Worm (Caenorhabditis elegans): ENCODE results near the gene fbxa-95.

DNA sequence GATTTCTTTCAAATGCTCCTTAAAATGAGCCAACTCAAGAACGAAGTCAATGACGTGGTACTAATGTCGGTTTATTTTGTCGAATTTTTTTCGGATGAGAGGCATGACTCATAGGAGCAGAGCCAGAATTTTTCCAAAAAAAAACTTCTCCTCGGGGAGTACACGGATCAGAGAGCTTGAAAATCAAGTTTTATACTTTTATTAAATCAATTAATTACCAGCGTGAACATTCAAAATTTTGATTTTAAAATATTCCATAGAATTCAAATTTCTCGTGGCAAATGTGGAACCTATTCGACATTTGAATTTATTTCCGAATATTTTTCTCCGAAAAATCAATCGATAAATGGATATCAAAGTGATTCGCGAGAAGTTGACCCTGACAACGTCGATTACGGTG is 35.0 kb upstream of the fbxa-95 start, which contains the start of gene F21A3.4:
- TF ChIP-seq ztf-23 (GFP tag; IDR thresholded peaks at IDR 0.05) = no peak
- TF ChIP-seq flt-1 (GFP tag; IDR thresholded peaks at IDR 0.05) = no peak
- TF ChIP-seq ztf-29 (GFP tag; IDR thresholded peaks at IDR 0.05) = no peak
- TF ChIP-seq T22C8.4 (GFP tag; IDR thresholded peaks at IDR 0.05) = no peak
- TF ChIP-seq tab-1 (GFP tag; IDR thresholded peaks at IDR 0.05) = no peak
- no peak for TF ChIP-seq klf-2 (GFP tag; conservative IDR thresholded peaks at IDR 0.05)
- TF ChIP-seq ref-1 (GFP tag; conservative IDR thresholded peaks at IDR 0.05) = no peak

Data from whole organism, midembryonic.